Worm (Caenorhabditis elegans): ENCODE results near the gene fubl-1.

DNA sequence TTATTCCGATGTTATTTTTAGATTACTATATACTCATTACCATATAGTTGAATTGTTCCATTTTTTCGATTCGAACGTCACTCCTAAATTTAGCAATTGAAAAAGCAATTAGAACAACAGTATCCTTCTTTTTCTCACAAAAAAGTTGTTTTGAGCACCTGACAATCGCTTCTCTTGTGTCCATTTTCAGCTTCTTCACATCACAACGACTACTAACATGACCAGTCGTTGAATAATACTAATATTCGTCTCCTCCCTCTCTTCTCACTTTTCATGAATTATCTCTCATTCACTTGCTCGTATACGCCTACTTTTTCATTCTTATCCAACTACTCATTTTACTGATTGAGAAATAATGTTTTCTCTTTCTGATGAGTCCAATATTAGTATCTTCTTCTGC lies 21.9 kb downstream of the fubl-1 start, which contains the start of gene ZK856.14:
- TF ChIP-seq lsy-27 (tag; optimal IDR thresholded peaks at IDR 0.05; ENCODE audit: borderline replicate concordance, insufficient read depth): no peak
- TF ChIP-seq lin-26 (GFP tag; IDR thresholded peaks at IDR 0.05): no peak
- TF ChIP-seq C06A6.2 (GFP tag; conservative IDR thresholded peaks at IDR 0.05): no peak
- no peak for TF ChIP-seq F39B2.1 (GFP tag; IDR thresholded peaks at IDR 0.05)
- TF ChIP-seq Y53F4B.3 (GFP tag; IDR thresholded peaks at IDR 0.05): no peak
- no peak for TF ChIP-seq dpl-1 (GFP tag; optimal IDR thresholded peaks at IDR 0.05)
- TF ChIP-seq snpc-4 (GFP tag; optimal IDR thresholded peaks at IDR 0.05): no peak
- TF ChIP-seq snpc-4 (tag; optimal IDR thresholded peaks at IDR 0.05): no peak
